Fruit fly (Drosophila melanogaster): ENCODE data around the gene Fst.

Fst gene

dm6 chr3R:9677734-9678341, 31.9 kb upstream of the Fst start, which contains the start of gene p23:
TSS of gene p23 (plus strand) at chr3R:9677927.
- TF ChIP-seq CG1620 (GFP tag; optimal IDR thresholded peaks at IDR 0.05), result peak; percentile 49
- peak; percentile 88 for TF ChIP-seq CG14711 (tag; optimal IDR thresholded peaks at IDR 0.05)
- no peak for TF ChIP-seq cnc (optimal IDR thresholded peaks at IDR 0.05)
- TF ChIP-seq ovo (GFP tag; optimal IDR thresholded peaks at IDR 0.05), result peak; percentile 18
- peak; percentile 61 for TF ChIP-seq bab1 (GFP tag; optimal IDR thresholded peaks at IDR 0.05)
- TF ChIP-seq cic (GFP tag; optimal IDR thresholded peaks at IDR 0.05), result no peak
- peak; percentile 12 for TF ChIP-seq CG7101 (tag; optimal IDR thresholded peaks at IDR 0.05)
- TF ChIP-seq Mnt (GFP tag; optimal IDR thresholded peaks at IDR 0.05), result peak; percentile 39
- peak; percentile 4 for TF ChIP-seq pad (GFP tag; optimal IDR thresholded peaks at IDR 0.05)
- no peak for TF ChIP-seq CG5204 (GFP tag; optimal IDR thresholded peaks at IDR 0.05)

dm6 chr3R:9674968-9675573, 29.1 kb upstream of the Fst start, which contains the start of gene Nepl12:
TSS of gene Nepl12 (plus strand) at chr3R:9675523.
- peak; percentile 80 for TF ChIP-seq cic (GFP tag; optimal IDR thresholded peaks at IDR 0.05)
- TF ChIP-seq Mnt (GFP tag; optimal IDR thresholded peaks at IDR 0.05), result peak; percentile 5
- no peak for TF ChIP-seq CG5204 (GFP tag; optimal IDR thresholded peaks at IDR 0.05)
- TF ChIP-seq pad (GFP tag; optimal IDR thresholded peaks at IDR 0.05), result peak; percentile 7
- peak; percentile 3 for TF ChIP-seq ovo (GFP tag; optimal IDR thresholded peaks at IDR 0.05)
- TF ChIP-seq Clk (GFP tag; optimal IDR thresholded peaks at IDR 0.05), result no peak
- peak; percentile 63 for TF ChIP-seq CG12768 (GFP tag; optimal IDR thresholded peaks at IDR 0.05)

- TF ChIP-seq CG1620 (GFP tag; optimal IDR thresholded peaks at IDR 0.05), result no peak
- no peak for TF ChIP-seq CG5204 (GFP tag; optimal IDR thresholded peaks at IDR 0.05)
Observed at dm6 chr3R:9674196-9674693, 28.3 kb upstream of the Fst start, which contains the start of gene Dhc1. TSS of gene Dhc1 (minus strand) at chr3R:9674643.

- TF ChIP-seq Mnt (GFP tag; optimal IDR thresholded peaks at IDR 0.05) (no peak), Clk (GFP tag; optimal IDR thresholded peaks at IDR 0.05) (no peak), Hr96 (GFP tag; optimal IDR thresholded peaks at IDR 0.05) (no peak), toe (GFP tag; optimal IDR thresholded peaks at IDR 0.05) (no peak), pad (GFP tag; optimal IDR thresholded peaks at IDR 0.05) (no peak), bab1 (GFP tag; optimal IDR thresholded peaks at IDR 0.05) (no peak), CG11617 (GFP tag; optimal IDR thresholded peaks at IDR 0.05) (no peak), CG14711 (tag; optimal IDR thresholded peaks at IDR 0.05) (no peak), cnc (optimal IDR thresholded peaks at IDR 0.05) (no peak), CG5204 (GFP tag; optimal IDR thresholded peaks at IDR 0.05) (no peak), CG33017 (tag; optimal IDR thresholded peaks at IDR 0.05) (no peak), CG12768 (GFP tag; optimal IDR thresholded peaks at IDR 0.05) (no peak), CG7101 (tag; optimal IDR thresholded peaks at IDR 0.05) (no peak), cic (GFP tag; optimal IDR thresholded peaks at IDR 0.05) (no peak), ovo (GFP tag; optimal IDR thresholded peaks at IDR 0.05) (no peak), kay (GFP tag; ENCODE audit: borderline replicate concordance) (no peak), CG1620 (GFP tag; optimal IDR thresholded peaks at IDR 0.05) (no peak), CG7045 (GFP tag; optimal IDR thresholded peaks at IDR 0.05) (no peak), Crg-1 (GFP tag; optimal IDR thresholded peaks at IDR 0.05) (no peak)
Observed at dm6 chr3R:9673207-9673606, 27.3 kb upstream of the Fst start.

- no peak for TF ChIP-seq cic (GFP tag; optimal IDR thresholded peaks at IDR 0.05)
- TF ChIP-seq CG1620 (GFP tag; optimal IDR thresholded peaks at IDR 0.05), result no peak
- no peak for TF ChIP-seq toe (GFP tag; optimal IDR thresholded peaks at IDR 0.05)
- no peak for TF ChIP-seq CG7045 (GFP tag; optimal IDR thresholded peaks at IDR 0.05)
- no peak for TF ChIP-seq CG11617 (GFP tag; optimal IDR thresholded peaks at IDR 0.05)
- no peak for TF ChIP-seq CG5204 (GFP tag; optimal IDR thresholded peaks at IDR 0.05)
- TF ChIP-seq Mnt (GFP tag; optimal IDR thresholded peaks at IDR 0.05), result no peak
- no peak for TF ChIP-seq pad (GFP tag; optimal IDR thresholded peaks at IDR 0.05)
- no peak for TF ChIP-seq CG7101 (tag; optimal IDR thresholded peaks at IDR 0.05)
- no peak for TF ChIP-seq Clk (GFP tag; optimal IDR thresholded peaks at IDR 0.05)
Observed at dm6 chr3R:9665405-9665804, 19.5 kb upstream of the Fst start.

dm6 chr3R:9644620-9645019, 1.3 kb downstream of the Fst start:
- TF ChIP-seq CG7045 (GFP tag; optimal IDR thresholded peaks at IDR 0.05) (no peak), CG12768 (GFP tag; optimal IDR thresholded peaks at IDR 0.05) (no peak), toe (GFP tag; optimal IDR thresholded peaks at IDR 0.05) (no peak), cnc (optimal IDR thresholded peaks at IDR 0.05) (no peak), bab1 (GFP tag; optimal IDR thresholded peaks at IDR 0.05) (no peak)

- no peak for TF ChIP-seq CG5204 (GFP tag; optimal IDR thresholded peaks at IDR 0.05)
- TF ChIP-seq CG7045 (GFP tag; optimal IDR thresholded peaks at IDR 0.05), result no peak
- TF ChIP-seq bab1 (GFP tag; optimal IDR thresholded peaks at IDR 0.05), result no peak
- TF ChIP-seq CG7101 (tag; optimal IDR thresholded peaks at IDR 0.05), result no peak
- no peak for TF ChIP-seq kay (GFP tag; ENCODE audit: borderline replicate concordance)
- no peak for TF ChIP-seq cic (GFP tag; optimal IDR thresholded peaks at IDR 0.05)
- TF ChIP-seq toe (GFP tag; optimal IDR thresholded peaks at IDR 0.05), result no peak
- no peak for TF ChIP-seq Clk (GFP tag; optimal IDR thresholded peaks at IDR 0.05)
- TF ChIP-seq CG11617 (GFP tag; optimal IDR thresholded peaks at IDR 0.05), result no peak
- TF ChIP-seq pad (GFP tag; optimal IDR thresholded peaks at IDR 0.05), result no peak
- no peak for TF ChIP-seq tj (GFP tag; optimal IDR thresholded peaks at IDR 0.05)
Observed at dm6 chr3R:9643977-9644376, 2.0 kb downstream of the Fst start.

Data from whole organism, adult.